Worm (Caenorhabditis elegans) whole organism, L4 larva: ENCODE measurements around the gene C53A5.9.

Source experiments
- D1046.2 ChIP-seq: fragments of 200-800 bp; sonication (Bioruptor generic); IDR thresholded peaks from 2 replicates; pipeline ENCODE4 v1.3.6; 2022; ENCODE audit warnings: missing genetic modification characterization, missing compliant biosample characterization
- F26F4.8 ChIP-seq: fragments of 200-800 bp; sonication (Bioruptor generic); conservative IDR thresholded peaks from 2 replicates; pipeline ENCODE4 v1.3.6; 2022; ENCODE audit warnings: missing genetic modification characterization, missing compliant biosample characterization
- F37D6.2 ChIP-seq: sonication (generic microtip); optimal IDR thresholded peaks from 2 replicates; lab custom pipeline; 2016; ENCODE audit warnings: mild to moderate bottlenecking, missing genetic modification characterization, missing compliant biosample characterization
- T20F7.1 ChIP-seq: fragments of 200-800 bp; sonication (Bioruptor generic); optimal IDR thresholded peaks from 2 replicates; lab custom pipeline; 2018; ENCODE audit warnings: mild to moderate bottlenecking, missing genetic modification characterization, missing compliant biosample characterization
- T26A8.4 ChIP-seq: fragments of 200-800 bp; sonication (Bioruptor generic); IDR thresholded peaks from 2 replicates; pipeline ENCODE4 v1.3.6; 2022; ENCODE audit warnings: missing genetic modification characterization, missing compliant biosample characterization
- Y5F2A.4 ChIP-seq: fragments of 200-800 bp; sonication (Bioruptor generic); optimal IDR thresholded peaks from 2 replicates; lab custom pipeline; 2018; ENCODE audit warnings: mild to moderate bottlenecking, missing genetic modification characterization, missing compliant biosample characterization
- aly-2 ChIP-seq: sonication (generic microtip); optimal IDR thresholded peaks from 2 replicates; lab custom pipeline; 2018; ENCODE audit warnings: missing biosample characterization, missing genetic modification characterization
- ama-1 ChIP-seq: fragments of 150-350 bp; optimal IDR thresholded peaks from 2 replicates; lab custom pipeline; 2014; ENCODE audit warnings: inconsistent platforms, mixed read lengths
- attf-4 ChIP-seq: sonication (generic microtip); optimal IDR thresholded peaks from 3 replicates; lab custom pipeline; 2017; ENCODE audit warnings: missing biosample characterization, missing genetic modification characterization
- ceh-44 ChIP-seq: fragments of 200-800 bp; sonication (Bioruptor generic); IDR thresholded peaks from 2 replicates; pipeline ENCODE4 v1.3.6; 2022; ENCODE audit warnings: missing genetic modification reagents, missing genetic modification characterization, missing compliant biosample characterization
- ces-1 ChIP-seq: fragments of 150-350 bp; sonication (generic microtip); optimal IDR thresholded peaks from 4 replicates; lab custom pipeline; 2014; ENCODE audit warnings: missing biosample characterization, missing genetic modification reagents, missing genetic modification characterization
- daf-16 ChIP-seq, 3 experiments: sonication (generic microtip); optimal IDR thresholded peaks; 2 replicates each; lab custom pipeline; 2016 to 2017; ENCODE audit warnings: missing genetic modification characterization in 3 of 3, missing genetic modification reagents in 3 of 3, mild to moderate bottlenecking in 2 of 3, missing compliant biosample characterization in 2 of 3, missing biosample characterization in 1 of 3, moderate library complexity in 1 of 3
- daf-8 ChIP-seq: fragments of 200-800 bp; sonication (Bioruptor generic); IDR thresholded peaks from 2 replicates; pipeline ENCODE4 v1.3.6; 2022; ENCODE audit warnings: missing genetic modification characterization, missing compliant biosample characterization
- dmd-6 ChIP-seq: fragments of 200-800 bp; sonication (Bioruptor generic); IDR thresholded peaks from 2 replicates; pipeline ENCODE4 v1.3.6; 2022; ENCODE audit warnings: missing genetic modification reagents, missing genetic modification characterization, missing compliant biosample characterization
- dpl-1 ChIP-seq: fragments of 150-350 bp; optimal IDR thresholded peaks from 2 replicates; lab custom pipeline; 2014; ENCODE audit warnings: missing biosample characterization, missing genetic modification reagents, missing genetic modification characterization
- dve-1 ChIP-seq: sonication (generic microtip); optimal IDR thresholded peaks from 2 replicates; lab custom pipeline; 2017; ENCODE audit warnings: antibody characterized with exemption, mild to moderate bottlenecking, missing genetic modification characterization, missing compliant biosample characterization; ENCODE audit not compliant: insufficient read depth
- fkh-10 ChIP-seq: fragments of 150-350 bp; optimal IDR thresholded peaks from 2 replicates; lab custom pipeline; 2014; ENCODE audit warnings: missing biosample characterization, missing genetic modification reagents, missing genetic modification characterization
- hif-1 ChIP-seq, 2 experiments: sonication (generic microtip); optimal IDR thresholded peaks; 2 replicates each; lab custom pipeline; 2016 to 2017; ENCODE audit warnings: missing compliant biosample characterization in 2 of 2, missing genetic modification characterization in 2 of 2, missing genetic modification reagents in 2 of 2, missing genotype in 2 of 2, mild to moderate bottlenecking in 1 of 2
- hlh-30 ChIP-seq: sonication (generic microtip); optimal IDR thresholded peaks from 2 replicates; lab custom pipeline; 2017; ENCODE audit warnings: antibody characterized with exemption, mild to moderate bottlenecking, missing genetic modification characterization, missing compliant biosample characterization; ENCODE audit not compliant: insufficient read depth
- hmg-1.1 ChIP-seq: fragments of 200-800 bp; sonication (Bioruptor generic); IDR thresholded peaks from 2 replicates; pipeline ENCODE4 v1.3.6; 2022; ENCODE audit warnings: missing genetic modification reagents, missing genetic modification characterization, missing compliant biosample characterization
- jun-1 ChIP-seq: fragments of 150-350 bp; optimal IDR thresholded peaks from 2 replicates; lab custom pipeline; 2014; ENCODE audit warnings: missing biosample characterization, missing genetic modification reagents, missing genetic modification characterization
- lin-13 ChIP-seq: fragments of 150-350 bp; optimal IDR thresholded peaks from 2 replicates; lab custom pipeline; 2014; ENCODE audit warnings: missing biosample characterization, missing genetic modification reagents, missing genetic modification characterization
- lin-29 ChIP-seq: fragments of 200-800 bp; sonication (Bioruptor generic); IDR thresholded peaks from 2 replicates; pipeline ENCODE4 v1.3.6; 2022; ENCODE audit warnings: missing genetic modification reagents, missing genetic modification characterization, missing compliant biosample characterization
- lin-38 ChIP-seq: fragments of 200-800 bp; sonication (Bioruptor generic); IDR thresholded peaks from 2 replicates; pipeline ENCODE4 v1.3.6; 2022; ENCODE audit warnings: missing genetic modification reagents, missing genetic modification characterization, missing compliant biosample characterization
- mdl-1 ChIP-seq, 2 experiments: fragments of 150-350 bp in 1 of 2; sonication (generic microtip) in 1 of 2; optimal IDR thresholded peaks; 2 replicates each; lab custom pipeline; 2014 to 2017; ENCODE audit warnings: missing biosample characterization in 2 of 2, missing genetic modification characterization in 2 of 2
- mxl-2 ChIP-seq: fragments of 200-800 bp; sonication (Bioruptor generic); conservative IDR thresholded peaks from 2 replicates; pipeline ENCODE4 v1.3.6; 2022; ENCODE audit warnings: missing genetic modification reagents, missing genetic modification characterization, missing compliant biosample characterization
- mxl-3 ChIP-seq: fragments of 200-800 bp; sonication (Bioruptor generic); optimal IDR thresholded peaks from 2 replicates; lab custom pipeline; 2018; ENCODE audit warnings: mild to moderate bottlenecking, missing genetic modification characterization, missing compliant biosample characterization
- nhr-10 ChIP-seq: fragments of 150-350 bp; optimal IDR thresholded peaks from 2 replicates; lab custom pipeline; 2014; ENCODE audit warnings: missing biosample characterization, missing genetic modification characterization
- nhr-28 ChIP-seq: fragments of 150-350 bp; optimal IDR thresholded peaks from 2 replicates; lab custom pipeline; 2014; ENCODE audit warnings: missing biosample characterization, missing genetic modification characterization
- nhr-42 ChIP-seq: fragments of 200-800 bp; sonication (Bioruptor generic); IDR thresholded peaks from 2 replicates; pipeline ENCODE4 v1.3.6; 2022; ENCODE audit warnings: missing genetic modification characterization, missing compliant biosample characterization
- nhr-76 ChIP-seq: fragments of 150-350 bp; optimal IDR thresholded peaks from 2 replicates; lab custom pipeline; 2014; ENCODE audit warnings: missing biosample characterization, missing genetic modification characterization
- nhr-77 ChIP-seq: fragments of 150-350 bp; optimal IDR thresholded peaks from 2 replicates; lab custom pipeline; 2014; ENCODE audit warnings: missing biosample characterization, missing genetic modification characterization
- pha-4 ChIP-seq, 2 experiments: fragments of 150-350 bp in 1 of 2; fragments of 200-800 bp in 1 of 2; sonication (Bioruptor generic) in 1 of 2; IDR thresholded peaks in 1 of 2; optimal IDR thresholded peaks in 1 of 2; 2 replicates each; pipeline versions ENCODE4 v1.3.6 to Lab custom; 2014 to 2022; ENCODE audit warnings: missing genetic modification characterization in 2 of 2, missing genetic modification reagents in 2 of 2, missing biosample characterization in 1 of 2, missing compliant biosample characterization in 1 of 2
- php-3 ChIP-seq: fragments of 200-800 bp; sonication (Bioruptor generic); IDR thresholded peaks from 2 replicates; pipeline ENCODE4 v1.3.6; 2022; ENCODE audit warnings: missing genetic modification reagents, missing genetic modification characterization, missing compliant biosample characterization
- pqm-1 ChIP-seq: sonication (generic microtip); optimal IDR thresholded peaks from 2 replicates; lab custom pipeline; 2017; ENCODE audit warnings: missing biosample characterization, missing genetic modification characterization
- rbr-2 ChIP-seq: sonication (generic microtip); optimal IDR thresholded peaks from 2 replicates; lab custom pipeline; 2016; ENCODE audit warnings: missing genotype, missing genetic modification characterization, missing compliant biosample characterization
- snpc-1.2 ChIP-seq: fragments of 200-800 bp; sonication (Bioruptor generic); IDR thresholded peaks from 2 replicates; pipeline ENCODE4 v1.3.6; 2022; ENCODE audit warnings: missing genetic modification reagents, missing genetic modification characterization, missing compliant biosample characterization
- snpc-4 ChIP-seq: fragments of 150-350 bp; optimal IDR thresholded peaks from 2 replicates; lab custom pipeline; 2014; ENCODE audit warnings: missing biosample characterization, missing genetic modification characterization
- spr-1 ChIP-seq: sonication (generic microtip); optimal IDR thresholded peaks from 2 replicates; lab custom pipeline; 2016; ENCODE audit warnings: mild to moderate bottlenecking, missing genetic modification characterization, missing compliant biosample characterization
- unc-62 ChIP-seq, 3 experiments: fragments of 150-350 bp in 1 of 3; sonication (generic microtip); optimal IDR thresholded peaks in 2 of 3; peaks in 1 of 3; 1 replicate in 1 of 3; 2 replicates in 2 of 3; lab custom pipeline; 2014 to 2017; ENCODE audit warnings: missing biosample characterization in 3 of 3, missing genetic modification characterization in 3 of 3, missing genetic modification reagents in 3 of 3, missing genotype in 1 of 3
- vab-7 ChIP-seq: fragments of 200-800 bp; sonication (Bioruptor generic); IDR thresholded peaks from 2 replicates; pipeline ENCODE4 v1.3.6; 2022; ENCODE audit warnings: missing genetic modification reagents, missing genetic modification characterization, missing compliant biosample characterization
- ztf-7 ChIP-seq: fragments of 150-350 bp; optimal IDR thresholded peaks from 2 replicates; lab custom pipeline; 2014; ENCODE audit warnings: missing biosample characterization, missing genetic modification characterization

C53A5.9 gene

ce11 chrV:14530813-14531212 is 27.8 kb downstream of the C53A5.9 start, which contains the start of gene kcnl-4:
Gene kcnl-4 (plus strand): TSS chrV:14531113.
- no peak for TF ChIP-seq mxl-3 (GFP tag; lab: Kevin White, UChicago)
- no peak for TF ChIP-seq attf-4 (tag; lab: Kevin White, UChicago)
- no peak for TF ChIP-seq Y5F2A.4 (GFP tag; lab: Kevin White, UChicago)
- TF ChIP-seq dve-1 (tag; lab: Kevin White, UChicago) = no peak

ce11 chrV:14527210-14527609 is 31.4 kb downstream of the C53A5.9 start:
- TF ChIP-seq ces-1 (GFP tag; lab: Kevin White, UChicago) (peak; percentile 53), pha-4 (GFP tag; IDR thresholded peaks at IDR 0.05; lab: Robert Waterston, UW) (no peak), pha-4 (tag; optimal IDR thresholded peaks at IDR 0.05; lab: Kevin White, UChicago) (no peak)
- TF ChIP-seq, all 104 proteins: peak for 1

- no peak for TF ChIP-seq D1046.2
- no peak for TF ChIP-seq F26F4.8 (GFP tag; lab: Robert Waterston, UW)
- TF ChIP-seq nhr-77 = no peak
- TF ChIP-seq nhr-42 (GFP tag; lab: Robert Waterston, UW) = no peak
- no peak for TF ChIP-seq T20F7.1
- TF ChIP-seq php-3 (GFP tag; lab: Robert Waterston, UW) = no peak
Measured at ce11 chrV:14525089-14525488, 33.6 kb downstream of the C53A5.9 start, which contains the start of gene hda-1. Gene hda-1 (plus strand): TSS chrV:14525389.

ce11 chrV:14523788-14524582 is 34.7 kb downstream of the C53A5.9 start, which contains the start of gene ril-1:
Gene ril-1 (minus strand): TSS chrV:14524129.
- peak; percentile 6 for TF ChIP-seq mxl-3 (GFP tag; lab: Kevin White, UChicago)
- no peak for TF ChIP-seq ces-1 (GFP tag; lab: Kevin White, UChicago)
- TF ChIP-seq lin-29 (GFP tag; lab: Robert Waterston, UW) = no peak
- TF ChIP-seq hif-1 (tag; optimal IDR thresholded peaks at IDR 0.05; lab: Kevin White, UChicago) = peak in 1 of 2 experiments; percentile 28
- TF ChIP-seq unc-62 (GFP tag; optimal IDR thresholded peaks at IDR 0.05 in 1 of 2; lab: Kevin White, UChicago) = no peak
- no peak for TF ChIP-seq unc-62 (tag; optimal IDR thresholded peaks at IDR 0.05; lab: Kevin White, UChicago)
- TF ChIP-seq F26F4.8 (GFP tag; lab: Robert Waterston, UW) = no peak
- TF ChIP-seq spr-1 (tag; lab: Kevin White, UChicago) = no peak
- no peak for TF ChIP-seq snpc-1.2
- TF ChIP-seq dmd-6 (GFP tag; lab: Robert Waterston, UW) = no peak
- TF ChIP-seq rbr-2 = peak; percentile 41
- TF ChIP-seq mdl-1 (tag; optimal IDR thresholded peaks at IDR 0.05; lab: Kevin White, UChicago) = no peak
- TF ChIP-seq snpc-4 = no peak
- TF ChIP-seq dpl-1 (GFP tag; lab: Kevin White, UChicago) = peak; percentile 53
- TF ChIP-seq ama-1 (lab: Kevin White, UChicago) = no peak
- no peak for TF ChIP-seq ztf-7 (tag; lab: Kevin White, UChicago)
- TF ChIP-seq jun-1 = no peak
- TF ChIP-seq nhr-28 (tag; lab: Kevin White, UChicago) = peak; percentile 59
- peak; percentile 35 for TF ChIP-seq hlh-30 (tag; lab: Kevin White, UChicago)
- TF ChIP-seq aly-2 (tag; lab: Kevin White, UChicago) = no peak
- no peak for TF ChIP-seq fkh-10 (GFP tag; lab: Kevin White, UChicago)
- peak; percentile 45; the same call in 1 of the 2 replicates for TF ChIP-seq hmg-1.1
- no peak for TF ChIP-seq vab-7 (GFP tag; lab: Robert Waterston, UW)
- no peak for TF ChIP-seq php-3 (GFP tag; lab: Robert Waterston, UW)
- TF ChIP-seq mxl-2 = no peak
- TF ChIP-seq daf-8 = no peak
- no peak for TF ChIP-seq nhr-76 (tag; lab: Kevin White, UChicago)
- peak; percentile 62 for TF ChIP-seq lin-38 (GFP tag; lab: Robert Waterston, UW)
- no peak for TF ChIP-seq ceh-44 (GFP tag; lab: Robert Waterston, UW)
- TF ChIP-seq pqm-1 (tag; lab: Kevin White, UChicago) = no peak
- no peak for TF ChIP-seq nhr-10
- peak; percentile 40 for TF ChIP-seq lin-13 (GFP tag; lab: Kevin White, UChicago)
- no peak for TF ChIP-seq F37D6.2 (tag; lab: Kevin White, UChicago)
- no peak for TF ChIP-seq daf-16 (GFP tag; optimal IDR thresholded peaks at IDR 0.05; lab: Kevin White, UChicago)
- TF ChIP-seq daf-16 (tag; optimal IDR thresholded peaks at IDR 0.05; lab: Kevin White, UChicago) = peak; percentile 40
- no peak for TF ChIP-seq T26A8.4 (GFP tag; lab: Robert Waterston, UW)
